Worm (Caenorhabditis elegans): ENCODE results near the gene F49C5.7.

ce11 chrII:12580952-12581351 is 15.0 kb downstream of the F49C5.7 start, which contains the start of gene clec-4:
- TF ChIP-seq ceh-9 (tag; optimal IDR thresholded peaks at IDR 0.05), result no peak
- no peak for TF ChIP-seq fkh-10 (GFP tag; optimal IDR thresholded peaks at IDR 0.05)
- TF ChIP-seq pros-1 (tag; optimal IDR thresholded peaks at IDR 0.05), result no peak

All from whole organism, late embryonic.